Worm (Caenorhabditis elegans) whole organism, young adult: ENCODE measurements around the gene F22F4.4.

Experiments
- B0035.1 ChIP-seq: sonication (generic microtip); optimal IDR thresholded peaks from 2 replicates; lab custom pipeline; 2016; ENCODE audit warnings: missing genetic modification characterization, mild to moderate bottlenecking, missing compliant biosample characterization, missing genotype, missing genetic modification reagents
- B0336.3 ChIP-seq: fragments of 200-800 bp; sonication (Bioruptor generic); IDR thresholded peaks from 2 replicates; pipeline ENCODE4 v1.3.6; 2022; ENCODE audit warnings: missing genetic modification characterization, missing compliant biosample characterization
- C17E4.6 ChIP-seq: fragments of 200-800 bp; sonication (Bioruptor generic); IDR thresholded peaks from 2 replicates; pipeline ENCODE4 v1.3.6; 2022; ENCODE audit warnings: missing genetic modification reagents, missing genetic modification characterization, missing compliant biosample characterization
- D2030.7 ChIP-seq: fragments of 200-800 bp; sonication (Bioruptor generic); IDR thresholded peaks from 2 replicates; pipeline ENCODE4 v1.3.6; 2022; ENCODE audit warnings: missing genetic modification reagents, missing genetic modification characterization, missing compliant biosample characterization
- F10E7.11 ChIP-seq: sonication (generic microtip); optimal IDR thresholded peaks from 2 replicates; lab custom pipeline; 2017; ENCODE audit warnings: mild to moderate bottlenecking, missing genetic modification characterization, moderate library complexity, missing compliant biosample characterization
- F55B11.4 ChIP-seq: sonication (generic microtip); optimal IDR thresholded peaks from 2 replicates; lab custom pipeline; 2016; ENCODE audit warnings: missing compliant biosample characterization, missing genetic modification characterization, borderline replicate concordance; ENCODE audit not compliant: insufficient read depth
- F57C9.4 ChIP-seq: sonication (generic microtip); optimal IDR thresholded peaks from 2 replicates; lab custom pipeline; 2017; ENCODE audit warnings: mild to moderate bottlenecking, missing genetic modification characterization, missing compliant biosample characterization
- K11D2.4 ChIP-seq: fragments of 200-800 bp; sonication (Bioruptor generic); IDR thresholded peaks from 2 replicates; pipeline ENCODE4 v1.3.6; 2022; ENCODE audit warnings: missing genetic modification reagents, missing genetic modification characterization, missing compliant biosample characterization
- Y67H2A.10 ChIP-seq: fragments of 200-800 bp; sonication (Bioruptor generic); conservative IDR thresholded peaks from 2 replicates; pipeline ENCODE4 v1.3.6; 2022; ENCODE audit warnings: missing genetic modification reagents, missing genetic modification characterization, missing compliant biosample characterization
- Y79H2A.3 ChIP-seq: fragments of 200-800 bp; sonication (Bioruptor generic); conservative IDR thresholded peaks from 2 replicates; pipeline ENCODE4 v1.3.6; 2022; ENCODE audit warnings: missing genetic modification reagents, missing genetic modification characterization, missing compliant biosample characterization
- aptf-2 ChIP-seq: fragments of 200-800 bp; sonication (Bioruptor generic); conservative IDR thresholded peaks from 2 replicates; pipeline ENCODE4 v1.3.6; 2022; ENCODE audit warnings: missing genetic modification reagents, missing genetic modification characterization, missing compliant biosample characterization
- atf-7 ChIP-seq: sonication (generic microtip); optimal IDR thresholded peaks from 2 replicates; lab custom pipeline; 2017; ENCODE audit warnings: mild to moderate bottlenecking, missing genetic modification characterization, missing compliant biosample characterization
- attf-3 ChIP-seq: fragments of 200-800 bp; sonication (Bioruptor generic); conservative IDR thresholded peaks from 2 replicates; pipeline ENCODE4 v1.3.6; 2022; ENCODE audit warnings: missing genetic modification reagents, missing genetic modification characterization, missing compliant biosample characterization
- attf-5 ChIP-seq: fragments of 200-800 bp; sonication (Bioruptor generic); optimal IDR thresholded peaks from 2 replicates; lab custom pipeline; 2018; ENCODE audit warnings: mild to moderate bottlenecking, missing genetic modification characterization, missing compliant biosample characterization
- bed-1 ChIP-seq: fragments of 200-800 bp; sonication (Bioruptor generic); IDR thresholded peaks from 2 replicates; pipeline ENCODE4 v1.3.6; 2022; ENCODE audit warnings: missing genetic modification reagents, missing genetic modification characterization, missing compliant biosample characterization
- cebp-1 ChIP-seq, 2 experiments: fragments of 200-800 bp in 1 of 2; sonication (Bioruptor generic) in 1 of 2; sonication (generic microtip) in 1 of 2; IDR thresholded peaks in 1 of 2; optimal IDR thresholded peaks in 1 of 2; 2 replicates each; pipeline versions ENCODE4 v1.3.6 to Lab custom; 2017 to 2022; ENCODE audit warnings: missing compliant biosample characterization in 2 of 2, missing genetic modification characterization in 2 of 2, mild to moderate bottlenecking in 1 of 2, missing genetic modification reagents in 1 of 2, moderate library complexity in 1 of 2
- ceh-100 ChIP-seq: fragments of 200-800 bp; sonication (Bioruptor generic); IDR thresholded peaks from 2 replicates; pipeline ENCODE4 v1.3.6; 2022; ENCODE audit warnings: missing genetic modification reagents, missing genetic modification characterization, missing compliant biosample characterization
- chd-7 ChIP-seq: sonication (generic microtip); optimal IDR thresholded peaks from 2 replicates; lab custom pipeline; 2016; ENCODE audit warnings: mild to moderate bottlenecking, missing genetic modification characterization, moderate library complexity, missing compliant biosample characterization
- dox-1 ChIP-seq: fragments of 200-800 bp; sonication (Bioruptor generic); IDR thresholded peaks from 2 replicates; pipeline ENCODE4 v1.3.6; 2022; ENCODE audit warnings: missing genetic modification reagents, missing genetic modification characterization, missing compliant biosample characterization
- dpff-1 ChIP-seq: sonication (generic microtip); optimal IDR thresholded peaks from 2 replicates; lab custom pipeline; 2017; ENCODE audit warnings: mild to moderate bottlenecking, missing genetic modification characterization, missing compliant biosample characterization
- dpl-1 ChIP-seq: fragments of 150-350 bp; optimal IDR thresholded peaks from 2 replicates; lab custom pipeline; 2014; ENCODE audit warnings: missing biosample characterization, missing genetic modification reagents, missing genetic modification characterization
- fkh-3 ChIP-seq: sonication (generic microtip); optimal IDR thresholded peaks from 2 replicates; lab custom pipeline; 2016; ENCODE audit warnings: mild to moderate bottlenecking, missing genetic modification characterization, missing compliant biosample characterization
- him-1 ChIP-seq: sonication (generic microtip); optimal IDR thresholded peaks from 2 replicates; lab custom pipeline; 2016; ENCODE audit warnings: missing genotype, missing genetic modification reagents, missing genetic modification characterization, missing compliant biosample characterization
- hmg-1.2 ChIP-seq: fragments of 200-800 bp; sonication (Bioruptor generic); IDR thresholded peaks from 2 replicates; pipeline ENCODE4 v1.3.6; 2022; ENCODE audit warnings: missing genetic modification reagents, missing genetic modification characterization, missing compliant biosample characterization
- hsf-1 ChIP-seq: fragments of 200-800 bp; sonication (Bioruptor generic); IDR thresholded peaks from 2 replicates; pipeline ENCODE4 v1.3.6; 2022; ENCODE audit warnings: missing genetic modification reagents, missing genetic modification characterization, missing compliant biosample characterization
- lin-35 ChIP-seq, 3 experiments: fragments of 150-350 bp in 2 of 3; sonication (generic microtip) in 1 of 3; optimal IDR thresholded peaks; 2 replicates each; lab custom pipeline; 2014 to 2018; ENCODE audit warnings: missing biosample characterization in 3 of 3, missing genetic modification characterization in 3 of 3, missing genetic modification reagents in 3 of 3
- madf-10 ChIP-seq: sonication (generic microtip); optimal IDR thresholded peaks from 2 replicates; lab custom pipeline; 2016; ENCODE audit warnings: mild to moderate bottlenecking, missing genetic modification characterization, missing compliant biosample characterization
- madf-3 ChIP-seq: fragments of 200-800 bp; sonication (Bioruptor generic); IDR thresholded peaks from 2 replicates; pipeline ENCODE4 v1.3.6; 2022; ENCODE audit warnings: missing genetic modification reagents, missing genetic modification characterization, missing compliant biosample characterization
- madf-8 ChIP-seq: fragments of 200-800 bp; sonication (Bioruptor generic); conservative IDR thresholded peaks from 2 replicates; pipeline ENCODE4 v1.3.6; 2022; ENCODE audit warnings: missing genetic modification reagents, missing genetic modification characterization, missing compliant biosample characterization
- mel-28 ChIP-seq: sonication (generic microtip); optimal IDR thresholded peaks from 2 replicates; lab custom pipeline; 2016; ENCODE audit warnings: borderline replicate concordance, mild to moderate bottlenecking, missing genetic modification characterization, missing compliant biosample characterization
- nfyb-1 ChIP-seq: fragments of 200-800 bp; sonication (Bioruptor generic); IDR thresholded peaks from 2 replicates; pipeline ENCODE4 v1.3.6; 2022; ENCODE audit warnings: missing genetic modification reagents, missing genetic modification characterization, missing compliant biosample characterization
- nhr-120 ChIP-seq: fragments of 200-800 bp; sonication (Bioruptor generic); IDR thresholded peaks from 2 replicates; pipeline ENCODE4 v1.3.6; 2022; ENCODE audit warnings: missing genetic modification characterization, missing compliant biosample characterization
- nhr-27 ChIP-seq: fragments of 200-800 bp; sonication (Bioruptor generic); optimal IDR thresholded peaks from 2 replicates; lab custom pipeline; 2018; ENCODE audit warnings: mild to moderate bottlenecking, missing genetic modification characterization, moderate library complexity, missing compliant biosample characterization
- nhr-90 ChIP-seq: sonication (generic microtip); optimal IDR thresholded peaks from 2 replicates; lab custom pipeline; 2016; ENCODE audit warnings: missing genotype, mild to moderate bottlenecking, missing genetic modification characterization, missing compliant biosample characterization
- snpc-1.1 ChIP-seq: sonication (generic microtip); optimal IDR thresholded peaks from 2 replicates; lab custom pipeline; 2017; ENCODE audit warnings: missing genetic modification characterization, mild to moderate bottlenecking, missing compliant biosample characterization, antibody characterized with exemption, moderate library complexity, missing genotype, missing genetic modification reagents; ENCODE audit not compliant: insufficient read depth
- snpc-3.4 ChIP-seq: sonication (generic microtip); optimal IDR thresholded peaks from 2 replicates; lab custom pipeline; 2017; ENCODE audit warnings: missing genetic modification characterization, mild to moderate bottlenecking, missing compliant biosample characterization, antibody characterized with exemption, moderate library complexity, missing genotype, missing genetic modification reagents
- xnd-1 ChIP-seq: sonication (generic microtip); optimal IDR thresholded peaks from 2 replicates; lab custom pipeline; 2016; ENCODE audit warnings: missing genotype, missing genetic modification reagents, missing genetic modification characterization, missing compliant biosample characterization
- zfh-2 ChIP-seq: fragments of 200-800 bp; sonication (Bioruptor generic); conservative IDR thresholded peaks from 2 replicates; pipeline ENCODE4 v1.3.6; 2022; ENCODE audit warnings: missing genetic modification reagents, missing genetic modification characterization, missing compliant biosample characterization
- ztf-22 ChIP-seq: fragments of 200-800 bp; sonication (Bioruptor generic); optimal IDR thresholded peaks from 2 replicates; lab custom pipeline; 2018; ENCODE audit warnings: mild to moderate bottlenecking, missing genetic modification characterization, moderate library complexity, missing compliant biosample characterization
- ztf-6 ChIP-seq: fragments of 200-800 bp; sonication (Bioruptor generic); IDR thresholded peaks from 2 replicates; pipeline ENCODE4 v1.3.6; 2022; ENCODE audit warnings: missing genetic modification reagents, missing genetic modification characterization, missing compliant biosample characterization

The F22F4.4 gene

ce11 chrX:6041995-6042481, 40.7 kb upstream of the F22F4.4 start (continued):
- TF ChIP-seq dpff-1 (tag; lab: Kevin White, UChicago) (no peak), Y79H2A.3 (no peak), madf-3 (GFP tag; lab: Robert Waterston, UW) (no peak), hsf-1 (GFP tag; lab: Robert Waterston, UW) (peak; percentile 80), xnd-1 (tag; lab: Kevin White, UChicago) (no peak), F57C9.4 (tag; lab: Kevin White, UChicago) (no peak), fkh-3 (tag; lab: Kevin White, UChicago) (no peak), bed-1 (no peak), lin-35 (GFP tag; optimal IDR thresholded peaks at IDR 0.05; lab: Kevin White, UChicago) (peak in 1 of 3 experiments; percentile 9)

ce11 chrX:6041094-6041441, 39.7 kb upstream of the F22F4.4 start:
- TF ChIP-seq B0035.1 (tag; lab: Kevin White, UChicago) (no peak), hmg-1.2 (no peak), madf-3 (GFP tag; lab: Robert Waterston, UW) (0 out of 2 replicates have a peak, but pooled peaks have one; percentile 15), nhr-90 (tag; lab: Kevin White, UChicago) (no peak), bed-1 (no peak)

- TF ChIP-seq B0336.3 = 0 out of 2 replicates have a peak, but pooled peaks have one; percentile 35
- no peak for TF ChIP-seq F57C9.4 (tag; lab: Kevin White, UChicago)
- no peak for TF ChIP-seq D2030.7
- TF ChIP-seq ceh-100 (GFP tag; lab: Robert Waterston, UW) = no peak
- TF ChIP-seq K11D2.4 = no peak
- TF ChIP-seq F55B11.4 (tag; lab: Kevin White, UChicago) = no peak
- TF ChIP-seq cebp-1 (GFP tag; IDR thresholded peaks at IDR 0.05; lab: Robert Waterston, UW) = no peak
- TF ChIP-seq cebp-1 (tag; optimal IDR thresholded peaks at IDR 0.05; lab: Kevin White, UChicago) = peak; percentile 25
- TF ChIP-seq xnd-1 (tag; lab: Kevin White, UChicago) = no peak
- peak; percentile 89 for TF ChIP-seq zfh-2 (GFP tag; lab: Robert Waterston, UW)
- TF ChIP-seq nhr-120 = no peak
- no peak for TF ChIP-seq ztf-6 (GFP tag; lab: Robert Waterston, UW)
- peak; percentile 20 for TF ChIP-seq attf-5 (GFP tag; lab: Kevin White, UChicago)
- TF ChIP-seq nfyb-1 (GFP tag; lab: Robert Waterston, UW) = peak; percentile 56; the same call in 1 of the 2 replicates
- no peak for TF ChIP-seq F10E7.11 (tag; lab: Kevin White, UChicago)
- no peak for TF ChIP-seq Y67H2A.10
- no peak for TF ChIP-seq ztf-22 (GFP tag; lab: Kevin White, UChicago)
Measured at ce11 chrX:6040435-6041093, 39.2 kb upstream of the F22F4.4 start.

- TF ChIP-seq aptf-2 = no peak
- TF ChIP-seq dpl-1 (GFP tag; lab: Kevin White, UChicago) = no peak
- TF ChIP-seq chd-7 (tag; lab: Kevin White, UChicago) = no peak
- no peak for TF ChIP-seq nhr-120
- TF ChIP-seq C17E4.6 = no peak
Measured at ce11 chrX:6039544-6039943, 38.2 kb upstream of the F22F4.4 start, which contains the start of gene hsp-25. hsp-25 (minus strand) TSS chrX:6039644.

- TF ChIP-seq atf-7 (tag; lab: Kevin White, UChicago) = no peak
- no peak for TF ChIP-seq mel-28 (tag; lab: Kevin White, UChicago)
- TF ChIP-seq him-1 (tag; lab: Kevin White, UChicago) = no peak
- no peak for TF ChIP-seq ceh-100 (GFP tag; lab: Robert Waterston, UW)
- TF ChIP-seq attf-3 (GFP tag; lab: Robert Waterston, UW) = no peak
- TF ChIP-seq dox-1 (GFP tag; lab: Robert Waterston, UW) = no peak
- TF ChIP-seq nhr-27 (tag; lab: Kevin White, UChicago) = no peak
- TF ChIP-seq snpc-1.1 (tag; lab: Kevin White, UChicago) = no peak
- no peak for TF ChIP-seq madf-10 (tag; lab: Kevin White, UChicago)
- no peak for TF ChIP-seq madf-8
- TF ChIP-seq nhr-90 (tag; lab: Kevin White, UChicago) = no peak
- no peak for TF ChIP-seq snpc-3.4 (tag; lab: Kevin White, UChicago)
- TF ChIP-seq dpff-1 (tag; lab: Kevin White, UChicago) = no peak
Measured at ce11 chrX:6031169-6031568, 29.8 kb upstream of the F22F4.4 start, which contains the start of gene ipp-5. ipp-5 (plus strand) TSS chrX:6031469.
